Worm (Caenorhabditis elegans) whole organism, midembryonic: ENCODE results near the gene F55C10.4.

Experiments used
- flt-1 ChIP-seq: fragments of 200-800 bp; sonication (Bioruptor generic); IDR thresholded peaks from 2 replicates; pipeline ENCODE4 v1.3.6; 2022; ENCODE audit warnings: missing genetic modification characterization, missing compliant biosample characterization
- tab-1 ChIP-seq: fragments of 200-800 bp; sonication (Bioruptor generic); IDR thresholded peaks from 2 replicates; pipeline ENCODE4 v1.3.6; 2022; ENCODE audit warnings: missing genetic modification characterization, missing compliant biosample characterization

DNA sequence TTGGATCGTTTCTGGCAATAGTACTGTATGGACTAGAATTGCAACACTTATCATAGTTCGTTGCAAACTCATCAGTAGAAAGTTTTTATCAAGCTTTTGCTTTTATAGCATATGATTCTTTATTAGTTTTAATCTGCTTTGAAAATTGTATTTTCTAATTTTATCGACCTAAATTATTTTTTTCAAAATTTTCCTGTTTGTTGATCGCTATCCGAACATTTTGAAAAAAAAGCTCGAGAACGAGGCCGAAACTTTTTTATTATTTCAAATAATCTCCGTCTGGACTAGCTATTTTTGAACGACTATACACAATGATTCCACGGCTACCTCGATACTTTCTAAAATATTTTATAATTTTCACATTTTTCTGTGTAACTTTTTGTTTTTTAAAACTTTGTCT is at the start of gene F55C10.4:
- TF ChIP-seq flt-1, result no peak
- no peak for TF ChIP-seq tab-1 (GFP tag; lab: Robert Waterston, UW)
